Worm (Caenorhabditis elegans) whole organism, L3 larva: Measurements from ENCODE around the gene W02H3.1.

Experiments used
- aly-2 ChIP-seq: fragments of 150-350 bp; optimal IDR thresholded peaks from 2 replicates; lab custom pipeline; 2014; ENCODE audit warnings: missing biosample characterization, missing genetic modification characterization
- ama-1 ChIP-seq: fragments of 150-350 bp; optimal IDR thresholded peaks from 2 replicates; lab custom pipeline; 2018
- mdl-1 ChIP-seq: fragments of 150-350 bp; optimal IDR thresholded peaks from 2 replicates; lab custom pipeline; 2014; ENCODE audit warnings: missing biosample characterization, missing genetic modification characterization
- snpc-4 ChIP-seq: fragments of 150-350 bp; optimal IDR thresholded peaks from 2 replicates; lab custom pipeline; 2014; ENCODE audit warnings: missing biosample characterization, missing genetic modification characterization

- no peak for TF ChIP-seq snpc-4 (tag; lab: Kevin White, UChicago)
- TF ChIP-seq aly-2 (tag; lab: Kevin White, UChicago), result no peak
- TF ChIP-seq mdl-1 (tag; lab: Kevin White, UChicago), result no peak
- no peak for TF ChIP-seq ama-1 (lab: Kevin White, UChicago)
Measured at ce11 chrX:11088952-11089351, 16.3 kb downstream of the W02H3.1 start, which contains the start of gene W04G3.11.
